Fruit fly (Drosophila melanogaster) whole organism, embryonic: Measurements from ENCODE around the gene mTerf3.
A peak's percentile ranks its signal among the peaks of the same experiment; 100 is the strongest.

Experiments used
- Ada2b ChIP-seq: fragments of 200-800 bp; sonication (Bioruptor generic); IDR thresholded peaks from 2 replicates; pipeline ENCODE4 v1.3.6; 2022; ENCODE audit warnings: missing biosample characterization, missing genetic modification characterization
- B-H1 ChIP-seq: fragments of 200-800 bp; sonication (Bioruptor generic); IDR thresholded peaks from 3 replicates; pipeline ENCODE4 v1.3.6; 2022; ENCODE audit warnings: missing biosample characterization, missing genetic modification characterization
- C15 ChIP-seq: fragments of 200-800 bp; sonication (Bioruptor generic); IDR thresholded peaks from 3 replicates; pipeline ENCODE4 v1.3.6; 2022; ENCODE audit warnings: missing biosample characterization, missing genetic modification characterization
- CG11504 ChIP-seq: fragments of 200-800 bp; sonication (Bioruptor generic); optimal IDR thresholded peaks from 3 replicates; lab custom pipeline; 2019; ENCODE audit warnings: missing biosample characterization, mild to moderate bottlenecking, missing genetic modification characterization, moderate library complexity
- CG12744 ChIP-seq: fragments of 200-800 bp; sonication (Bioruptor generic); optimal IDR thresholded peaks from 2 replicates; lab custom pipeline; 2016; ENCODE audit warnings: missing biosample characterization, missing genetic modification characterization
- CG12942 ChIP-seq: fragments of 200-800 bp; sonication (Bioruptor generic); optimal IDR thresholded peaks from 3 replicates; lab custom pipeline; 2016; ENCODE audit warnings: missing biosample characterization, missing genetic modification characterization
- CG1603 ChIP-seq: fragments of 200-800 bp; sonication (Bioruptor generic); optimal IDR thresholded peaks from 2 replicates; lab custom pipeline; 2019; ENCODE audit warnings: missing biosample characterization, mild to moderate bottlenecking, missing genetic modification characterization, moderate library complexity
- CG17359 ChIP-seq: fragments of 200-800 bp; sonication (Bioruptor generic); optimal IDR thresholded peaks from 3 replicates; lab custom pipeline; 2018; ENCODE audit warnings: missing biosample characterization, mild to moderate bottlenecking, missing genetic modification characterization, moderate library complexity
- CG2678 ChIP-seq: fragments of 200-800 bp; sonication (Bioruptor generic); optimal IDR thresholded peaks from 3 replicates; lab custom pipeline; 2019; ENCODE audit warnings: missing biosample characterization, mild to moderate bottlenecking, missing genetic modification characterization, moderate library complexity
- CG3281 ChIP-seq: fragments of 200-800 bp; sonication (Bioruptor generic); optimal IDR thresholded peaks from 3 replicates; lab custom pipeline; 2017; ENCODE audit warnings: missing biosample characterization, mild to moderate bottlenecking, missing genetic modification characterization
- CG4617 ChIP-seq: fragments of 200-800 bp; sonication (Bioruptor generic); optimal IDR thresholded peaks from 3 replicates; lab custom pipeline; 2016; ENCODE audit warnings: missing biosample characterization, missing genetic modification characterization, borderline replicate concordance
- CG6254 ChIP-seq: fragments of 200-800 bp; sonication (Bioruptor generic); optimal IDR thresholded peaks from 3 replicates; lab custom pipeline; 2017; ENCODE audit warnings: mild to moderate bottlenecking, missing biosample characterization, missing genetic modification reagents, missing genetic modification characterization
- CG6683 ChIP-seq: fragments of 200-800 bp; sonication (Bioruptor generic); optimal IDR thresholded peaks from 2 replicates; lab custom pipeline; 2017; ENCODE audit warnings: missing biosample characterization, mild to moderate bottlenecking, missing genetic modification characterization, missing genetic modification reagents
- CG7963 ChIP-seq: fragments of 200-800 bp; sonication (Bioruptor generic); IDR thresholded peaks from 3 replicates; pipeline ENCODE4 v1.3.6; 2022; ENCODE audit warnings: missing biosample characterization, missing genetic modification characterization; ENCODE audit not compliant: partially characterized antibody
- CG8290 ChIP-seq, 3 experiments: fragments of 200-800 bp; sonication (Bioruptor generic); optimal IDR thresholded peaks; 2 replicates each; lab custom pipeline; 2016 to 2019; ENCODE audit warnings: missing biosample characterization in 3 of 3, missing genetic modification characterization in 3 of 3, mild to moderate bottlenecking in 2 of 3, moderate library complexity in 1 of 3
- Camta ChIP-seq: fragments of 200-800 bp; sonication (Bioruptor generic); optimal IDR thresholded peaks from 2 replicates; lab custom pipeline; 2016; ENCODE audit warnings: missing biosample characterization, missing genetic modification characterization
- CkIIα-i1 ChIP-seq: fragments of 200-800 bp; sonication (Bioruptor generic); IDR thresholded peaks from 2 replicates; pipeline ENCODE4 v1.3.6; 2022; ENCODE audit warnings: missing biosample characterization, missing genetic modification characterization
- D19A ChIP-seq: fragments of 200-800 bp; optimal IDR thresholded peaks from 3 replicates; lab custom pipeline; 2019; ENCODE audit warnings: missing biosample characterization, mild to moderate bottlenecking, missing genetic modification characterization, moderate library complexity
- Deaf1 ChIP-seq: fragments of 200-800 bp; optimal IDR thresholded peaks from 3 replicates; lab custom pipeline; 2019; ENCODE audit warnings: missing biosample characterization, mild to moderate bottlenecking, missing genetic modification characterization, moderate library complexity
- H15 ChIP-seq: fragments of 200-800 bp; sonication (Bioruptor generic); IDR thresholded peaks from 3 replicates; pipeline ENCODE4 v1.3.6; 2022; ENCODE audit warnings: missing biosample characterization, missing genetic modification characterization
- HLH4C ChIP-seq: fragments of 200-800 bp; sonication (Bioruptor generic); IDR thresholded peaks from 3 replicates; pipeline ENCODE4 v1.3.6; 2022; ENCODE audit warnings: missing biosample characterization, missing genetic modification characterization; ENCODE audit not compliant: partially characterized antibody
- Lim3 ChIP-seq: fragments of 200-800 bp; sonication (Bioruptor generic); IDR thresholded peaks from 2 replicates; pipeline ENCODE4 v1.3.6; 2022; ENCODE audit warnings: missing biosample characterization, missing genetic modification characterization
- MBD-R2 ChIP-seq: fragments of 200-800 bp; sonication (Bioruptor generic); IDR thresholded peaks from 2 replicates; pipeline ENCODE4 v1.3.6; 2022; ENCODE audit warnings: missing biosample characterization, missing genetic modification characterization
- Oli ChIP-seq: fragments of 200-800 bp; sonication (Bioruptor generic); optimal IDR thresholded peaks from 2 replicates; lab custom pipeline; 2018; ENCODE audit warnings: missing biosample characterization, mild to moderate bottlenecking, missing genetic modification characterization, moderate library complexity
- Scr ChIP-seq: fragments of 200-800 bp; sonication (Bioruptor generic); IDR thresholded peaks from 2 replicates; pipeline ENCODE4 v1.3.6; 2022; ENCODE audit warnings: missing biosample characterization, missing genetic modification characterization; ENCODE audit not compliant: partially characterized antibody
- Sox100B ChIP-seq: fragments of 200-800 bp; sonication (Bioruptor generic); optimal IDR thresholded peaks from 3 replicates; lab custom pipeline; 2018; ENCODE audit warnings: missing biosample characterization, mild to moderate bottlenecking, missing genetic modification characterization
- Sox102F ChIP-seq: fragments of 200-800 bp; sonication (Bioruptor generic); optimal IDR thresholded peaks from 2 replicates; lab custom pipeline; 2018; ENCODE audit warnings: missing biosample characterization, mild to moderate bottlenecking, missing genetic modification characterization, moderate library complexity
- Ssrp ChIP-seq: fragments of 200-800 bp; sonication (Bioruptor generic); optimal IDR thresholded peaks from 2 replicates; lab custom pipeline; 2018; ENCODE audit warnings: missing biosample characterization, mild to moderate bottlenecking, missing genetic modification characterization, moderate library complexity
- Xrp1 ChIP-seq: fragments of 200-800 bp; sonication (Bioruptor generic); IDR thresholded peaks from 2 replicates; pipeline ENCODE4 v1.3.6; 2022; ENCODE audit warnings: missing biosample characterization, missing genetic modification characterization
- YL-1 ChIP-seq: fragments of 200-800 bp; sonication (Bioruptor generic); optimal IDR thresholded peaks from 3 replicates; lab custom pipeline; 2017; ENCODE audit warnings: missing biosample characterization, mild to moderate bottlenecking, missing genetic modification characterization
- amos ChIP-seq: fragments of 200-800 bp; sonication (Bioruptor generic); IDR thresholded peaks from 2 replicates; pipeline ENCODE4 v1.3.6; 2022; ENCODE audit warnings: missing biosample characterization, missing genetic modification characterization; ENCODE audit not compliant: partially characterized antibody
- caup ChIP-seq: fragments of 200-800 bp; sonication (Bioruptor generic); optimal IDR thresholded peaks from 3 replicates; lab custom pipeline; 2017; ENCODE audit warnings: missing biosample characterization, mild to moderate bottlenecking, missing genetic modification characterization, moderate library complexity; ENCODE audit not compliant: severe bottlenecking
- chn ChIP-seq: fragments of 200-800 bp; sonication (Bioruptor generic); optimal IDR thresholded peaks from 2 replicates; lab custom pipeline; 2016; ENCODE audit warnings: missing biosample characterization, missing genetic modification characterization
- crp ChIP-seq, 2 experiments: fragments of 200-800 bp; sonication (Bioruptor generic); optimal IDR thresholded peaks; 2 replicates in 1 of 2; 3 replicates in 1 of 2; lab custom pipeline; 2017; ENCODE audit warnings: missing biosample characterization in 2 of 2, missing genetic modification characterization in 2 of 2, mild to moderate bottlenecking in 1 of 2, moderate library complexity in 1 of 2
- disco-r ChIP-seq: fragments of 200-800 bp; sonication (Bioruptor generic); optimal IDR thresholded peaks from 2 replicates; lab custom pipeline; 2016; ENCODE audit warnings: missing biosample characterization, missing genetic modification characterization
- gce ChIP-seq: fragments of 200-800 bp; sonication (Bioruptor generic); IDR thresholded peaks from 3 replicates; pipeline ENCODE4 v1.3.6; 2022; ENCODE audit warnings: missing biosample characterization, missing genetic modification characterization
- gfzf ChIP-seq: fragments of 200-800 bp; sonication (Bioruptor generic); optimal IDR thresholded peaks from 2 replicates; lab custom pipeline; 2016; ENCODE audit warnings: missing biosample characterization, mild to moderate bottlenecking, missing genetic modification characterization, moderate library complexity
- h ChIP-seq: fragments of >200 bp; optimal IDR thresholded peaks from 2 replicates; lab custom pipeline; 2017
- jigr1 ChIP-seq: fragments of 200-800 bp; sonication (Bioruptor generic); IDR thresholded peaks from 3 replicates; pipeline ENCODE4 v1.3.6; 2022; ENCODE audit warnings: missing biosample characterization, missing genetic modification characterization
- peb ChIP-seq: fragments of 200-800 bp; sonication (Bioruptor generic); IDR thresholded peaks from 2 replicates; pipeline ENCODE4 v1.3.6; 2022; ENCODE audit warnings: missing biosample characterization, missing genetic modification characterization
- prd ChIP-seq, 3 experiments: fragments of >200 bp in 2 of 3; fragments of 200-800 bp in 1 of 3; sonication (Bioruptor generic) in 1 of 3; optimal IDR thresholded peaks in 2 of 3; IDR thresholded peaks in 1 of 3; 2 replicates in 2 of 3; 3 replicates in 1 of 3; pipeline versions ENCODE4 v1.3.6 to Lab custom; 2017 to 2022; ENCODE audit warnings: missing biosample characterization in 1 of 3, missing genetic modification characterization in 1 of 3
- pros ChIP-seq: fragments of 200-800 bp; sonication (Bioruptor generic); optimal IDR thresholded peaks from 3 replicates; lab custom pipeline; 2019; ENCODE audit warnings: missing biosample characterization, mild to moderate bottlenecking, missing genetic modification characterization, moderate library complexity
- pum ChIP-seq: fragments of 200-800 bp; sonication (Bioruptor generic); optimal IDR thresholded peaks from 2 replicates; lab custom pipeline; 2016; ENCODE audit warnings: missing biosample characterization, missing genetic modification characterization
- sc ChIP-seq, 3 experiments: fragments of >200 bp in 2 of 3; fragments of 200-800 bp in 1 of 3; sonication (Bioruptor generic) in 1 of 3; optimal IDR thresholded peaks; 2 replicates in 2 of 3; 3 replicates in 1 of 3; lab custom pipeline; 2017; ENCODE audit warnings: mild to moderate bottlenecking in 1 of 3, missing biosample characterization in 1 of 3, missing genetic modification characterization in 1 of 3, missing genetic modification reagents in 1 of 3
- sens ChIP-seq: fragments of 200-800 bp; sonication (Bioruptor generic); peaks from one replicate; lab custom pipeline; 2016; ENCODE audit warnings: missing biosample characterization, missing genetic modification characterization
- shn ChIP-seq: fragments of 200-800 bp; sonication (Bioruptor generic); optimal IDR thresholded peaks from 3 replicates; lab custom pipeline; 2016; ENCODE audit warnings: missing biosample characterization, missing genetic modification characterization
- tin ChIP-seq: fragments of 200-800 bp; sonication (Bioruptor generic); optimal IDR thresholded peaks from 3 replicates; lab custom pipeline; 2016; ENCODE audit warnings: missing biosample characterization, missing genetic modification characterization
- trh ChIP-seq: fragments of 200-800 bp; sonication (Bioruptor generic); optimal IDR thresholded peaks from 2 replicates; lab custom pipeline; 2016; ENCODE audit warnings: missing biosample characterization, missing genetic modification characterization
- unpg ChIP-seq: fragments of 200-800 bp; sonication (Bioruptor generic); optimal IDR thresholded peaks from 3 replicates; lab custom pipeline; 2018; ENCODE audit warnings: missing biosample characterization, mild to moderate bottlenecking, missing genetic modification characterization, moderate library complexity

The mTerf3 gene

DNA sequence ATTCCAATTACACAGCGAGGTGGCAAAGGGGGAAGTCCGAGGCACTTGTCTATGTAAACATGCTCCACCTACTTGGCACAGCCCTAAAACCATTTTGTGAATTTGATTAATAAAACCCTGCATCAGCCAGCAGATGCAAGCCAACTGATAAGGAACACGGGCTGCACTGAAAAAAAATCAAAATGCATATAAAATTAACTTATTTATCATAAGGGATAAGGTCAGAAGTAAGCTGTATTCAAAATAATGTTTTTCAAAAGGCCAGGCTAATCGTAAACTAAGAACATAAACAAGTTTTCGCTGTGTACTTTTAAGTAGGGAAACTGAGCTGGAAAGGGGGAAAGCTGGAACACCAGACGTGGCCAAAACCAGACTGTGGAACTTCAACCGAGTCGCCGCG, 31.3 kb upstream of the mTerf3 start (continued):
- TF ChIP-seq disco-r (GFP tag; lab: Kevin White, UChicago) = no peak
- no peak for TF ChIP-seq CG4617
- no peak for TF ChIP-seq CG8290 (GFP tag; optimal IDR thresholded peaks at IDR 0.05; lab: Kevin White, UChicago)
- no peak for TF ChIP-seq CG8290 (tag; optimal IDR thresholded peaks at IDR 0.05; lab: Kevin White, UChicago)
- TF ChIP-seq CG1603 (tag; lab: Kevin White, UChicago) = peak; percentile 31
- no peak for TF ChIP-seq sc (optimal IDR thresholded peaks at IDR 0.05; lab: Kevin White, UChicago)
- no peak for TF ChIP-seq sc (GFP tag; optimal IDR thresholded peaks at IDR 0.05; lab: Kevin White, UChicago)
- peak; percentile 7 for TF ChIP-seq CG17359 (tag; lab: Kevin White, UChicago)
- no peak for TF ChIP-seq h (lab: Kevin White, UChicago)
- no peak for TF ChIP-seq unpg
- no peak for TF ChIP-seq gfzf (GFP tag; lab: Kevin White, UChicago)
- TF ChIP-seq MBD-R2 = no peak
- TF ChIP-seq CkIIα-i1 (GFP tag; lab: Robert Waterston, UW) = no peak
- TF ChIP-seq chn (GFP tag; lab: Kevin White, UChicago) = peak; percentile 5
- TF ChIP-seq Sox100B (GFP tag; lab: Kevin White, UChicago) = no peak
- peak; percentile 9 for TF ChIP-seq Oli (tag; lab: Kevin White, UChicago)
- TF ChIP-seq Lim3 (GFP tag; lab: Robert Waterston, UW) = no peak
- TF ChIP-seq CG12942 (GFP tag; lab: Kevin White, UChicago) = no peak
- no peak for TF ChIP-seq trh (GFP tag; lab: Kevin White, UChicago)
- peak; percentile 42; the same call in 1 of the 2 replicates for TF ChIP-seq Xrp1 (GFP tag; lab: Robert Waterston, UW)
- TF ChIP-seq CG2678 (tag; lab: Kevin White, UChicago) = no peak
- TF ChIP-seq B-H1 = no peak
- TF ChIP-seq C15 (GFP tag; lab: Robert Waterston, UW) = no peak
- peak; percentile 18 for TF ChIP-seq CG6254
- TF ChIP-seq D19A = no peak
- TF ChIP-seq prd (optimal IDR thresholded peaks at IDR 0.05; lab: Kevin White, UChicago) = no peak
- no peak; the same call in 2 of the 3 replicates for TF ChIP-seq prd (GFP tag; IDR thresholded peaks at IDR 0.05; lab: Robert Waterston, UW)
- TF ChIP-seq Scr = no peak
- peak; percentile 68 for TF ChIP-seq sens (GFP tag; lab: Kevin White, UChicago)
- TF ChIP-seq shn (GFP tag; lab: Kevin White, UChicago) = no peak
- TF ChIP-seq CG6683 (GFP tag; lab: Kevin White, UChicago) = no peak
- no peak for TF ChIP-seq pum (GFP tag; lab: Kevin White, UChicago)
- TF ChIP-seq H15 (GFP tag; lab: Robert Waterston, UW) = no peak
- TF ChIP-seq CG11504 = peak; percentile 9
- no peak for TF ChIP-seq CG12744 (GFP tag; lab: Kevin White, UChicago)
- TF ChIP-seq YL-1 (GFP tag; lab: Kevin White, UChicago) = no peak
- TF ChIP-seq Camta (GFP tag; lab: Kevin White, UChicago) = no peak
- no peak for TF ChIP-seq tin (GFP tag; lab: Kevin White, UChicago)
- no peak for TF ChIP-seq caup
- TF ChIP-seq jigr1 (GFP tag; lab: Robert Waterston, UW) = no peak
- TF ChIP-seq Ada2b (GFP tag; lab: Robert Waterston, UW) = no peak
- no peak for TF ChIP-seq Ssrp (tag; lab: Kevin White, UChicago)
- no peak for TF ChIP-seq peb (GFP tag; lab: Robert Waterston, UW)
- TF ChIP-seq gce (GFP tag; lab: Robert Waterston, UW) = no peak
- no peak for TF ChIP-seq amos
- no peak for TF ChIP-seq Deaf1 (tag; lab: Kevin White, UChicago)
- no peak for TF ChIP-seq CG7963 (GFP tag; lab: Robert Waterston, UW)
- no peak for TF ChIP-seq pros (GFP tag; lab: Kevin White, UChicago)
- peak; percentile 17 for TF ChIP-seq Sox102F
- TF ChIP-seq crp (GFP tag; optimal IDR thresholded peaks at IDR 0.05; lab: Kevin White, UChicago) = no peak
- TF ChIP-seq HLH4C (GFP tag; lab: Robert Waterston, UW) = no peak
- no peak for TF ChIP-seq CG3281 (GFP tag; lab: Kevin White, UChicago)
